Worm (Caenorhabditis elegans) whole organism, L3 larva: ENCODE results near the gene Y82E9BR.5.

Experiments
- ceh-16 ChIP-seq: sonication (generic microtip); optimal IDR thresholded peaks from 2 replicates; lab custom pipeline; 2017; ENCODE audit warnings: missing biosample characterization, missing genetic modification characterization
- fos-1 ChIP-seq: fragments of 150-350 bp; optimal IDR thresholded peaks from 2 replicates; lab custom pipeline; 2014; ENCODE audit warnings: missing biosample characterization, missing genetic modification characterization
- nhr-12 ChIP-seq: fragments of 150-350 bp; optimal IDR thresholded peaks from 2 replicates; lab custom pipeline; 2014; ENCODE audit warnings: missing biosample characterization, missing genetic modification characterization
- pha-4 ChIP-seq: fragments of 150-350 bp; optimal IDR thresholded peaks from 2 replicates; lab custom pipeline; 2014; ENCODE audit warnings: missing biosample characterization, missing genetic modification reagents, missing genetic modification characterization
- skn-1 ChIP-seq: fragments of 150-350 bp; optimal IDR thresholded peaks from 2 replicates; lab custom pipeline; 2014; ENCODE audit warnings: missing biosample characterization, missing genetic modification characterization
- tbx-2 ChIP-seq: sonication (generic microtip); optimal IDR thresholded peaks from 2 replicates; lab custom pipeline; 2016; ENCODE audit warnings: mild to moderate bottlenecking, missing genetic modification characterization, missing compliant biosample characterization
- unc-39 ChIP-seq: sonication (generic microtip); optimal IDR thresholded peaks from 4 replicates; lab custom pipeline; 2017; ENCODE audit warnings: missing biosample characterization, missing genetic modification characterization
- ztf-11 ChIP-seq: fragments of 150-350 bp; optimal IDR thresholded peaks from 2 replicates; lab custom pipeline; 2014; ENCODE audit warnings: missing biosample characterization, missing genetic modification characterization

DNA sequence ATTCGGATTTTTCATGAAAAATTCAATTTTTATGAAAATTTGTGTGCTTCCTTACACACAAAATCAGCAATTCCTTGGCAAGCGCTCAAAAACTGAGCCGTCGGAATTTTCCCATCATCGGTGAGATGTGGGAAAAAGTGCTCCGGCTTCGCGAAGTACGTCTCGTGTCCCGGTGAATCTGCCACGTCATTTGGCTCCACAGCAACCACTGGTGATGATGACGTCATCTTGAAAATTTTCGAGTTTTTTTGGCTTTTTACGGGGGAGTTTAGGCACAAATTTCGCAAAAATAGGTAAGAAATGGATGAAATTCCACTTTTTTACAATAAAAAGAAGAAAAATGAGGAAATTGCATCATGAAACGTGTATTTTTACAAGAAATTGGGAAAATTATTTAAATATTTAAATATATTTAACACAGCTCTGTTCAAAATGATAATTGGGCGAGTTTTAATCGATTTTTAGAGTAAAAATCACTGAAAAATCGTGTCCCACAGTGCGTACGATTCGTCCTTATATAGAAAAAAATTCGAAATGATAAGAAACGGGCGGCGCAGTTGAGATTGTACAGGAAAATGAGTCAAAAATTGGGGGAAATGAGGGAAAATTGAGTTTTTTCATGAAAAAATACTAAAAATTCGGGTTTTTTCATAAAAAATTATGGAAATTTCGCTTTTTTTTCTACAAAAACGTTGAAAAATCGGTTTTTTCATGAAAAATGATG is 29.9 kb downstream of the Y82E9BR.5 start, which contains the start of gene Y82E9BR.14:
- no peak for TF ChIP-seq tbx-2 (tag; lab: Kevin White, UChicago)
- TF ChIP-seq fos-1: no peak
- TF ChIP-seq pha-4 (tag; lab: Kevin White, UChicago): no peak
- TF ChIP-seq skn-1 (tag; lab: Kevin White, UChicago): no peak
- TF ChIP-seq unc-39 (tag; lab: Kevin White, UChicago): no peak
- no peak for TF ChIP-seq ztf-11 (tag; lab: Kevin White, UChicago)
- no peak for TF ChIP-seq nhr-12 (tag; lab: Kevin White, UChicago)
- no peak for TF ChIP-seq ceh-16
